Fruit fly (Drosophila melanogaster) whole organism, prepupa: ENCODE measurements around the gene stac.
A peak's percentile ranks its signal among the peaks of the same experiment; 100 is the strongest.

Experiments used
- Blimp-1 ChIP-seq: fragments of 200-800 bp; sonication (Bioruptor generic); optimal IDR thresholded peaks from 3 replicates; lab custom pipeline; 2017; ENCODE audit warnings: missing biosample characterization, missing genetic modification characterization, mild to moderate bottlenecking, moderate library complexity, missing genetic modification reagents
- CG15336 ChIP-seq: fragments of 200-800 bp; sonication (Bioruptor generic); IDR thresholded peaks from 2 replicates; pipeline ENCODE4 v1.3.6; 2022; ENCODE audit warnings: missing biosample characterization, missing genetic modification characterization
- CG31627 ChIP-seq: fragments of 200-800 bp; sonication (Bioruptor generic); optimal IDR thresholded peaks from 3 replicates; lab custom pipeline; 2016; ENCODE audit warnings: missing biosample characterization, missing genetic modification characterization
- Eip78C ChIP-seq: fragments of 200-800 bp; sonication (Bioruptor generic); peaks from one replicate; lab custom pipeline; 2016; ENCODE audit warnings: missing biosample characterization, missing genetic modification characterization
- Lpt ChIP-seq: fragments of 200-800 bp; sonication (Bioruptor generic); optimal IDR thresholded peaks from 3 replicates; lab custom pipeline; 2016; ENCODE audit warnings: missing biosample characterization, missing genetic modification characterization
- Smox ChIP-seq: fragments of 200-800 bp; sonication (Bioruptor generic); optimal IDR thresholded peaks from 3 replicates; lab custom pipeline; 2016; ENCODE audit warnings: missing biosample characterization, missing genetic modification characterization
- Sox14 ChIP-seq: fragments of 200-800 bp; sonication (Bioruptor generic); optimal IDR thresholded peaks from 3 replicates; lab custom pipeline; 2016; ENCODE audit warnings: missing biosample characterization, missing genetic modification characterization
- acj6 ChIP-seq: fragments of 200-800 bp; sonication (Bioruptor generic); optimal IDR thresholded peaks from 3 replicates; lab custom pipeline; 2016; ENCODE audit warnings: missing biosample characterization, missing genetic modification characterization
- cyc ChIP-seq: fragments of 200-800 bp; sonication (Bioruptor generic); optimal IDR thresholded peaks from 3 replicates; lab custom pipeline; 2016; ENCODE audit warnings: missing biosample characterization, missing genetic modification characterization
- dsx ChIP-seq: fragments of 200-800 bp; optimal IDR thresholded peaks from 3 replicates; lab custom pipeline; 2019; ENCODE audit warnings: missing biosample characterization, mild to moderate bottlenecking, missing genetic modification characterization, moderate library complexity; ENCODE audit not compliant: poor library complexity, severe bottlenecking
- fkh ChIP-seq: fragments of 200-800 bp; sonication (Bioruptor generic); optimal IDR thresholded peaks from 3 replicates; lab custom pipeline; 2017; ENCODE audit warnings: missing biosample characterization, mild to moderate bottlenecking, missing genetic modification characterization, moderate library complexity

DNA sequence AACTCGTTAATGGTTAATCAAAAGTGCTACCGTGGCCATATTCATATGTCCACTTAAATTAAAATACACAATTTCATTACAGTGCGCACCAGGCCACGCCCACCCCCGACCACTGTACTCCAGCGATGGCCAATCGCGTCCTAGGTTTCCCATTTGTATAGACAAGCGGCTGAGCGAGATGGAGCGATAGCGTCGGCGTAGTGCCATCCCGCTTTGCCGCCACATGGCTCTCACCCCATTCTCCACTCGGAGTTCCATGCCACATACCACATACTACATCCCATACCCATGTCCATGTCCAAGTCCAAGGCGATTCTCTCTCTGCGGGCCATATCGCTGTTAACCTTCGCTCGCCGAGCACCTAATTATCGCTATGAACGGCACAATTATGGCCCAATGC, 24.4 kb downstream of the stac start:
- TF ChIP-seq Blimp-1 (GFP tag; lab: Kevin White, UChicago) (no peak), Smox (GFP tag; lab: Kevin White, UChicago) (no peak), cyc (GFP tag; lab: Kevin White, UChicago) (no peak), Sox14 (GFP tag; lab: Kevin White, UChicago) (no peak), Lpt (GFP tag; lab: Kevin White, UChicago) (no peak), Eip78C (GFP tag; lab: Kevin White, UChicago) (peak; percentile 52), CG31627 (GFP tag; lab: Kevin White, UChicago) (no peak), CG15336 (GFP tag; lab: Robert Waterston, UW) (no peak), fkh (GFP tag; lab: Kevin White, UChicago) (peak; percentile 93), acj6 (GFP tag; lab: Kevin White, UChicago) (no peak), dsx (no peak)
